Worm (Caenorhabditis elegans): ENCODE results near the gene E02A10.4.

E02A10.4 gene

ce11 chrV:12554172-12555031 lies 13.3 kb downstream of the E02A10.4 start (continued):
- TF ChIP-seq lin-35 (GFP tag; optimal IDR thresholded peaks at IDR 0.05): peak in 1 of 2 experiments; percentile 24
- TF ChIP-seq unc-62 (GFP tag; optimal IDR thresholded peaks at IDR 0.05): no peak
- peak; percentile 98 for TF ChIP-seq nhr-85 (tag)
- no peak for TF ChIP-seq C04F5.9 (tag; optimal IDR thresholded peaks at IDR 0.05)
- peak; percentile 79 for TF ChIP-seq nhr-20 (tag; optimal IDR thresholded peaks at IDR 0.05)
- no peak for TF ChIP-seq xbp-1 (tag; optimal IDR thresholded peaks at IDR 0.05)
- TF ChIP-seq hpl-2 (GFP tag; optimal IDR thresholded peaks at IDR 0.05): no peak
- TF ChIP-seq mdl-1 (tag; optimal IDR thresholded peaks at IDR 0.05): peak in 1 of 2 experiments; percentile 34
- no peak for TF ChIP-seq unc-86 (tag; optimal IDR thresholded peaks at IDR 0.05)
- TF ChIP-seq irx-1 (tag; optimal IDR thresholded peaks at IDR 0.05): no peak
- TF ChIP-seq C34B4.2 (tag; optimal IDR thresholded peaks at IDR 0.05): no peak
- no peak for TF ChIP-seq jun-1 (tag; optimal IDR thresholded peaks at IDR 0.05)
- TF ChIP-seq pax-3 (tag; optimal IDR thresholded peaks at IDR 0.05): no peak
- TF ChIP-seq blmp-1 (tag; optimal IDR thresholded peaks at IDR 0.05): peak; percentile 85
- no peak for TF ChIP-seq hlh-17 (GFP tag; optimal IDR thresholded peaks at IDR 0.05; ENCODE audit: borderline replicate concordance)
- TF ChIP-seq unc-30 (tag; optimal IDR thresholded peaks at IDR 0.05): no peak
- peak; percentile 38 for TF ChIP-seq nhr-47 (tag; optimal IDR thresholded peaks at IDR 0.05)
- no peak for TF ChIP-seq ces-1 (GFP tag; optimal IDR thresholded peaks at IDR 0.05)
- no peak for TF ChIP-seq fkh-4 (tag; optimal IDR thresholded peaks at IDR 0.05; ENCODE audit: borderline replicate concordance)
- TF ChIP-seq aly-2 (tag; optimal IDR thresholded peaks at IDR 0.05): no peak
- TF ChIP-seq fkh-10 (GFP tag; optimal IDR thresholded peaks at IDR 0.05): no peak
- no peak for TF ChIP-seq lin-39 (tag; optimal IDR thresholded peaks at IDR 0.05)
- TF ChIP-seq isw-1 (GFP tag; IDR thresholded peaks at IDR 0.05): no peak
- no peak for TF ChIP-seq nhr-28 (tag; optimal IDR thresholded peaks at IDR 0.05)
- TF ChIP-seq lin-14 (GFP tag; optimal IDR thresholded peaks at IDR 0.05): peak; percentile 84
- TF ChIP-seq efl-3 (GFP tag; optimal IDR thresholded peaks at IDR 0.05): no peak
- TF ChIP-seq dpl-1 (GFP tag; optimal IDR thresholded peaks at IDR 0.05): no peak
- TF ChIP-seq alr-1 (tag; optimal IDR thresholded peaks at IDR 0.05; ENCODE audit: borderline replicate concordance): no peak
- peak; percentile 64 for TF ChIP-seq unc-130 (tag; optimal IDR thresholded peaks at IDR 0.05)
- peak; percentile 73 for TF ChIP-seq nhr-90 (tag; optimal IDR thresholded peaks at IDR 0.05; ENCODE audit: poor library complexity)
- peak; percentile 7 to 56 for TF ChIP-seq lsy-2 (tag; optimal IDR thresholded peaks at IDR 0.05)
- TF ChIP-seq efl-1 (optimal IDR thresholded peaks at IDR 0.05): peak in 1 of 2 experiments; percentile 1
- peak in 1 of 2 experiments; percentile 59 for TF ChIP-seq efl-1 (GFP tag; optimal IDR thresholded peaks at IDR 0.05 in 1 of 2)

ce11 chrV:12553286-12553725 lies 14.4 kb downstream of the E02A10.4 start:
- TF ChIP-seq ztf-11 (tag; optimal IDR thresholded peaks at IDR 0.05): no peak
- no peak for TF ChIP-seq dpl-1 (GFP tag; optimal IDR thresholded peaks at IDR 0.05)
- peak in 5 of 6 experiments; percentile 51 to 98 (median 60) for TF ChIP-seq elt-3 (tag; optimal IDR thresholded peaks at IDR 0.05)
- TF ChIP-seq alr-1 (tag; optimal IDR thresholded peaks at IDR 0.05; ENCODE audit: borderline replicate concordance): no peak
- TF ChIP-seq lir-3 (tag; optimal IDR thresholded peaks at IDR 0.05; ENCODE audit: poor library complexity): no peak
- TF ChIP-seq ceh-8 (GFP tag; optimal IDR thresholded peaks at IDR 0.05): no peak
- no peak for TF ChIP-seq tlp-1 (tag; optimal IDR thresholded peaks at IDR 0.05)
- TF ChIP-seq irx-1 (tag; optimal IDR thresholded peaks at IDR 0.05): no peak
- TF ChIP-seq skn-1 (tag; optimal IDR thresholded peaks at IDR 0.05): no peak
- no peak for TF ChIP-seq zip-4 (GFP tag; optimal IDR thresholded peaks at IDR 0.05)
- TF ChIP-seq nhr-11 (tag; optimal IDR thresholded peaks at IDR 0.05): no peak
- no peak for TF ChIP-seq C04F5.9 (tag; optimal IDR thresholded peaks at IDR 0.05)
- no peak for TF ChIP-seq fkh-10 (GFP tag; optimal IDR thresholded peaks at IDR 0.05)
- TF ChIP-seq hpl-2 (GFP tag; optimal IDR thresholded peaks at IDR 0.05): no peak
- no peak for TF ChIP-seq sptf-1 (tag; optimal IDR thresholded peaks at IDR 0.05)
- TF ChIP-seq egl-27 (tag; optimal IDR thresholded peaks at IDR 0.05): no peak
- no peak for TF ChIP-seq mep-1 (tag; optimal IDR thresholded peaks at IDR 0.05)
- peak; percentile 14 for TF ChIP-seq fkh-8 (tag; optimal IDR thresholded peaks at IDR 0.05)
- peak; percentile 30 for TF ChIP-seq tbx-2 (tag; optimal IDR thresholded peaks at IDR 0.05)
- no peak for TF ChIP-seq fkh-4 (tag; optimal IDR thresholded peaks at IDR 0.05; ENCODE audit: borderline replicate concordance)
- TF ChIP-seq swsn-7 (tag; optimal IDR thresholded peaks at IDR 0.05): no peak
- no peak for TF ChIP-seq nhr-237 (tag; optimal IDR thresholded peaks at IDR 0.05)
- no peak; the same call in 1 of the 2 replicates for TF ChIP-seq grh-1 (GFP tag; IDR thresholded peaks at IDR 0.05)
- TF ChIP-seq snu-23 (GFP tag; optimal IDR thresholded peaks at IDR 0.05): peak; percentile 40
- peak; percentile 94 for TF ChIP-seq nhr-85 (tag)
- no peak for TF ChIP-seq hlh-17 (GFP tag; optimal IDR thresholded peaks at IDR 0.05; ENCODE audit: borderline replicate concordance)

Data from whole organism, L1 larva.